Worm (Caenorhabditis elegans) whole organism, young adult: ENCODE results near the gene T01B7.5.
A peak's percentile ranks its signal among the peaks of the same experiment; 100 is the strongest.

ENCODE experiments used
- B0019.2 ChIP-seq: fragments of 200-800 bp; sonication (Bioruptor generic); conservative IDR thresholded peaks from 2 replicates; pipeline ENCODE4 v1.3.6; 2022; ENCODE audit warnings: missing genetic modification reagents, missing genetic modification characterization, missing compliant biosample characterization
- B0261.1 ChIP-seq: sonication (generic microtip); optimal IDR thresholded peaks from 2 replicates; lab custom pipeline; 2016; ENCODE audit warnings: mild to moderate bottlenecking, missing genetic modification characterization, moderate library complexity, missing compliant biosample characterization
- C06A6.2 ChIP-seq: fragments of 200-800 bp; sonication (Bioruptor generic); conservative IDR thresholded peaks from 2 replicates; pipeline ENCODE4 v1.3.6; 2022; ENCODE audit warnings: missing genetic modification characterization, missing compliant biosample characterization
- F33H1.4 ChIP-seq: fragments of 200-800 bp; sonication (Bioruptor generic); IDR thresholded peaks from 2 replicates; pipeline ENCODE4 v1.3.6; 2022; ENCODE audit warnings: missing genetic modification reagents, missing genetic modification characterization, missing compliant biosample characterization
- F37B4.10 ChIP-seq: fragments of 200-800 bp; sonication (Bioruptor generic); IDR thresholded peaks from 2 replicates; pipeline ENCODE4 v1.3.6; 2022; ENCODE audit warnings: missing genetic modification characterization, missing compliant biosample characterization
- F49E8.2 ChIP-seq: sonication (generic microtip); optimal IDR thresholded peaks from 3 replicates; lab custom pipeline; 2017; ENCODE audit warnings: missing genetic modification characterization, mild to moderate bottlenecking, missing compliant biosample characterization, antibody characterized with exemption, moderate library complexity; ENCODE audit not compliant: insufficient read depth
- F52B5.7 ChIP-seq: sonication (generic microtip); optimal IDR thresholded peaks from 2 replicates; lab custom pipeline; 2016; ENCODE audit warnings: mild to moderate bottlenecking, missing genetic modification characterization, missing compliant biosample characterization
- T26A5.8 ChIP-seq: sonication (generic microtip); optimal IDR thresholded peaks from 2 replicates; lab custom pipeline; 2016; ENCODE audit warnings: missing genetic modification characterization, missing compliant biosample characterization
- Y53G8AR.9 ChIP-seq: fragments of 200-800 bp; sonication (Bioruptor generic); conservative IDR thresholded peaks from 2 replicates; pipeline ENCODE4 v1.3.6; 2022; ENCODE audit warnings: missing genetic modification reagents, missing genetic modification characterization, missing compliant biosample characterization
- ZK185.1 ChIP-seq: sonication (generic microtip); optimal IDR thresholded peaks from 2 replicates; lab custom pipeline; 2016; ENCODE audit warnings: mild to moderate bottlenecking, missing genetic modification characterization, missing compliant biosample characterization; ENCODE audit not compliant: poor library complexity, severe bottlenecking
- ama-1 ChIP-seq, 3 experiments: fragments of 150-350 bp in 1 of 3; sonication (generic microtip) in 2 of 3; optimal IDR thresholded peaks; 2 replicates each; lab custom pipeline; 2014 to 2018; ENCODE audit warnings: missing biosample characterization in 2 of 3, missing genetic modification characterization in 2 of 3, missing genetic modification reagents in 2 of 3
- aptf-2 ChIP-seq: fragments of 200-800 bp; sonication (Bioruptor generic); conservative IDR thresholded peaks from 2 replicates; pipeline ENCODE4 v1.3.6; 2022; ENCODE audit warnings: missing genetic modification reagents, missing genetic modification characterization, missing compliant biosample characterization
- bed-1 ChIP-seq: fragments of 200-800 bp; sonication (Bioruptor generic); IDR thresholded peaks from 2 replicates; pipeline ENCODE4 v1.3.6; 2022; ENCODE audit warnings: missing genetic modification reagents, missing genetic modification characterization, missing compliant biosample characterization
- cebp-1 ChIP-seq, 2 experiments: fragments of 200-800 bp in 1 of 2; sonication (Bioruptor generic) in 1 of 2; sonication (generic microtip) in 1 of 2; IDR thresholded peaks in 1 of 2; optimal IDR thresholded peaks in 1 of 2; 2 replicates each; pipeline versions ENCODE4 v1.3.6 to Lab custom; 2017 to 2022; ENCODE audit warnings: missing compliant biosample characterization in 2 of 2, missing genetic modification characterization in 2 of 2, mild to moderate bottlenecking in 1 of 2, missing genetic modification reagents in 1 of 2, moderate library complexity in 1 of 2
- ceh-100 ChIP-seq: fragments of 200-800 bp; sonication (Bioruptor generic); IDR thresholded peaks from 2 replicates; pipeline ENCODE4 v1.3.6; 2022; ENCODE audit warnings: missing genetic modification reagents, missing genetic modification characterization, missing compliant biosample characterization
- ceh-58 ChIP-seq: fragments of 200-800 bp; sonication (Bioruptor generic); IDR thresholded peaks from 2 replicates; pipeline ENCODE4 v1.3.6; 2022; ENCODE audit warnings: missing genetic modification characterization, missing compliant biosample characterization
- ceh-79 ChIP-seq: sonication (generic microtip); optimal IDR thresholded peaks from 2 replicates; lab custom pipeline; 2017; ENCODE audit warnings: mild to moderate bottlenecking, missing genetic modification characterization, missing compliant biosample characterization
- dox-1 ChIP-seq: fragments of 200-800 bp; sonication (Bioruptor generic); IDR thresholded peaks from 2 replicates; pipeline ENCODE4 v1.3.6; 2022; ENCODE audit warnings: missing genetic modification reagents, missing genetic modification characterization, missing compliant biosample characterization
- dpl-1 ChIP-seq: fragments of 150-350 bp; optimal IDR thresholded peaks from 2 replicates; lab custom pipeline; 2014; ENCODE audit warnings: missing biosample characterization, missing genetic modification reagents, missing genetic modification characterization
- ekl-4 ChIP-seq: fragments of 200-800 bp; sonication (Bioruptor generic); IDR thresholded peaks from 2 replicates; pipeline ENCODE4 v1.3.6; 2022; ENCODE audit warnings: missing genetic modification reagents, missing genetic modification characterization, missing compliant biosample characterization
- gei-17 ChIP-seq: fragments of 200-800 bp; sonication (Bioruptor generic); optimal IDR thresholded peaks from 2 replicates; lab custom pipeline; 2018; ENCODE audit warnings: mild to moderate bottlenecking, missing genetic modification characterization, missing compliant biosample characterization
- hrde-1 ChIP-seq: sonication (generic microtip); optimal IDR thresholded peaks from 2 replicates; lab custom pipeline; 2016; ENCODE audit warnings: missing genetic modification characterization, mild to moderate bottlenecking, missing compliant biosample characterization, moderate library complexity, missing genotype, missing genetic modification reagents, borderline replicate concordance
- lag-1 ChIP-seq: fragments of 200-800 bp; sonication (Bioruptor generic); IDR thresholded peaks from 2 replicates; pipeline ENCODE4 v1.3.6; 2022; ENCODE audit warnings: missing genetic modification reagents, missing genetic modification characterization, missing compliant biosample characterization
- lin-26 ChIP-seq: fragments of 200-800 bp; sonication (Bioruptor generic); IDR thresholded peaks from 2 replicates; pipeline ENCODE4 v1.3.6; 2022; ENCODE audit warnings: missing genetic modification reagents, missing genetic modification characterization, missing compliant biosample characterization
- lin-35 ChIP-seq, 3 experiments: fragments of 150-350 bp in 2 of 3; sonication (generic microtip) in 1 of 3; optimal IDR thresholded peaks; 2 replicates each; lab custom pipeline; 2014 to 2018; ENCODE audit warnings: missing biosample characterization in 3 of 3, missing genetic modification characterization in 3 of 3, missing genetic modification reagents in 3 of 3
- lir-1 ChIP-seq: fragments of 200-800 bp; sonication (Bioruptor generic); conservative IDR thresholded peaks from 2 replicates; pipeline ENCODE4 v1.3.6; 2022; ENCODE audit warnings: missing genetic modification reagents, missing genetic modification characterization, missing compliant biosample characterization
- madf-6 ChIP-seq: fragments of 200-800 bp; sonication (Bioruptor generic); IDR thresholded peaks from 2 replicates; pipeline ENCODE4 v1.3.6; 2022; ENCODE audit warnings: missing genetic modification reagents, missing genetic modification characterization, missing compliant biosample characterization
- madf-8 ChIP-seq: fragments of 200-800 bp; sonication (Bioruptor generic); conservative IDR thresholded peaks from 2 replicates; pipeline ENCODE4 v1.3.6; 2022; ENCODE audit warnings: missing genetic modification reagents, missing genetic modification characterization, missing compliant biosample characterization
- mes-4 ChIP-seq: sonication (generic microtip); optimal IDR thresholded peaks from 2 replicates; lab custom pipeline; 2016; ENCODE audit warnings: missing genotype, missing genetic modification characterization, missing compliant biosample characterization
- mxl-1 ChIP-seq: sonication (generic microtip); optimal IDR thresholded peaks from 2 replicates; lab custom pipeline; 2016; ENCODE audit warnings: missing genetic modification characterization, missing compliant biosample characterization
- nfya-2 ChIP-seq: fragments of 200-800 bp; sonication (Bioruptor generic); IDR thresholded peaks from 2 replicates; pipeline ENCODE4 v1.3.6; 2022; ENCODE audit warnings: missing genetic modification reagents, missing genetic modification characterization, missing compliant biosample characterization
- nhr-120 ChIP-seq: fragments of 200-800 bp; sonication (Bioruptor generic); IDR thresholded peaks from 2 replicates; pipeline ENCODE4 v1.3.6; 2022; ENCODE audit warnings: missing genetic modification characterization, missing compliant biosample characterization
- nhr-27 ChIP-seq: fragments of 200-800 bp; sonication (Bioruptor generic); optimal IDR thresholded peaks from 2 replicates; lab custom pipeline; 2018; ENCODE audit warnings: mild to moderate bottlenecking, missing genetic modification characterization, moderate library complexity, missing compliant biosample characterization
- nhr-80 ChIP-seq: sonication (generic microtip); optimal IDR thresholded peaks from 2 replicates; lab custom pipeline; 2016; ENCODE audit warnings: missing genetic modification characterization, missing compliant biosample characterization
- rcor-1 ChIP-seq: fragments of 200-800 bp; sonication (Bioruptor generic); IDR thresholded peaks from 2 replicates; pipeline ENCODE4 v1.3.6; 2022; ENCODE audit warnings: missing genetic modification reagents, missing genetic modification characterization, missing compliant biosample characterization
- rec-8 ChIP-seq, 2 experiments: sonication (generic microtip); optimal IDR thresholded peaks; 2 replicates each; lab custom pipeline; 2016; ENCODE audit warnings: mild to moderate bottlenecking in 2 of 2, missing genetic modification characterization in 2 of 2, missing genetic modification reagents in 2 of 2, missing genotype in 2 of 2, missing biosample characterization in 1 of 2, missing compliant biosample characterization in 1 of 2, moderate library complexity in 1 of 2
- snpc-3.4 ChIP-seq: sonication (generic microtip); optimal IDR thresholded peaks from 2 replicates; lab custom pipeline; 2017; ENCODE audit warnings: missing genetic modification characterization, mild to moderate bottlenecking, missing compliant biosample characterization, antibody characterized with exemption, moderate library complexity, missing genotype, missing genetic modification reagents
- snpc-4 ChIP-seq, 5 experiments: fragments of 150-350 bp in 1 of 5; sonication (generic microtip) in 4 of 5; optimal IDR thresholded peaks; 2 replicates each; lab custom pipeline; 2014 to 2018; ENCODE audit warnings: missing genetic modification characterization in 5 of 5, missing biosample characterization in 3 of 5, antibody characterized with exemption in 2 of 5, mild to moderate bottlenecking in 2 of 5, missing compliant biosample characterization in 2 of 5, missing genotype in 2 of 5, moderate library complexity in 2 of 5, missing genetic modification reagents in 1 of 5
- tbx-9 ChIP-seq: sonication (generic microtip); optimal IDR thresholded peaks from 2 replicates; lab custom pipeline; 2016; ENCODE audit warnings: borderline replicate concordance, missing genetic modification characterization, inconsistent platforms, missing compliant biosample characterization
- tlf-1 ChIP-seq: fragments of 200-800 bp; sonication (Bioruptor generic); optimal IDR thresholded peaks from 2 replicates; lab custom pipeline; 2018; ENCODE audit warnings: mild to moderate bottlenecking, missing genetic modification characterization, missing compliant biosample characterization
- unc-130 ChIP-seq: sonication (generic microtip); optimal IDR thresholded peaks from 2 replicates; lab custom pipeline; 2016; ENCODE audit warnings: missing genetic modification reagents, missing genetic modification characterization, missing compliant biosample characterization
- zfh-2 ChIP-seq: fragments of 200-800 bp; sonication (Bioruptor generic); conservative IDR thresholded peaks from 2 replicates; pipeline ENCODE4 v1.3.6; 2022; ENCODE audit warnings: missing genetic modification reagents, missing genetic modification characterization, missing compliant biosample characterization
- ztf-28 ChIP-seq: fragments of 200-800 bp; sonication (Bioruptor generic); IDR thresholded peaks from 2 replicates; pipeline ENCODE4 v1.3.6; 2022; ENCODE audit warnings: missing genetic modification reagents, missing genetic modification characterization, missing compliant biosample characterization

Gene T01B7.5

DNA sequence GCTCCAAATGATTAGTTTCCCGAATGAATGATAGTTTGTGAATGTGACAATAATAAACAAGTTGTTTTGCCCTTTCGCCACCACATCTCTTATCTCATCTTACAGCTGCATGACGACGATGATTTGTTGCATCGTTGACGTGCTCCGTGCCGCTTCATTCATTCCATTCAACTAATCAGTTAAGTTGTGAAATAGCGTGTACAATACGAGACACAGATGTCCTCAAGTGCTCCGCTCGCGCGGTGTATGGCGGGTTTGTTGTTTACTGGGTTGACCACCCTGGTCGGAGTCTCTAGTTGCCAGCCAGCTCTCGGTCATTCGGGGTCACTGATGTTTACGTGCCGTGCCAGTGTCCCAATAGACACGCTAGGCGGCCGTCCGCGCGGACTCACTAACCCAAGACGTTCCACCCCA is 31.3 kb downstream of the T01B7.5 start:
- TF ChIP-seq snpc-3.4 (tag; lab: Kevin White, UChicago) = no peak
- TF ChIP-seq lin-26 (GFP tag; lab: Robert Waterston, UW) = no peak
- peak; percentile 73 for TF ChIP-seq zfh-2 (GFP tag; lab: Robert Waterston, UW)
- peak; percentile 10; the same call in 1 of the 2 replicates for TF ChIP-seq dox-1 (GFP tag; lab: Robert Waterston, UW)
- TF ChIP-seq bed-1 (GFP tag; lab: Robert Waterston, UW) = no peak
- TF ChIP-seq F52B5.7 (tag; lab: Kevin White, UChicago) = peak; percentile 4
- peak; percentile 50; the same call in 1 of the 2 replicates for TF ChIP-seq cebp-1 (GFP tag; IDR thresholded peaks at IDR 0.05; lab: Robert Waterston, UW)
- peak; percentile 27 for TF ChIP-seq cebp-1 (tag; optimal IDR thresholded peaks at IDR 0.05; lab: Kevin White, UChicago)
- no peak for TF ChIP-seq unc-130 (GFP tag; lab: Kevin White, UChicago)
- TF ChIP-seq ZK185.1 (tag; lab: Kevin White, UChicago) = peak; percentile 49
- no peak for TF ChIP-seq F49E8.2 (tag; lab: Kevin White, UChicago)
- peak; percentile 58 for TF ChIP-seq tbx-9 (tag; lab: Kevin White, UChicago)
- no peak for TF ChIP-seq ama-1 (optimal IDR thresholded peaks at IDR 0.05; lab: Kevin White, UChicago)
- peak in 1 of 2 experiments; percentile 22 for TF ChIP-seq ama-1 (GFP tag; optimal IDR thresholded peaks at IDR 0.05; lab: Kevin White, UChicago)
- 0 out of 2 replicates have a peak, but pooled peaks have one; percentile 25 for TF ChIP-seq ztf-28 (GFP tag; lab: Robert Waterston, UW)
- TF ChIP-seq, all 124 proteins: peak for 8

DNA sequence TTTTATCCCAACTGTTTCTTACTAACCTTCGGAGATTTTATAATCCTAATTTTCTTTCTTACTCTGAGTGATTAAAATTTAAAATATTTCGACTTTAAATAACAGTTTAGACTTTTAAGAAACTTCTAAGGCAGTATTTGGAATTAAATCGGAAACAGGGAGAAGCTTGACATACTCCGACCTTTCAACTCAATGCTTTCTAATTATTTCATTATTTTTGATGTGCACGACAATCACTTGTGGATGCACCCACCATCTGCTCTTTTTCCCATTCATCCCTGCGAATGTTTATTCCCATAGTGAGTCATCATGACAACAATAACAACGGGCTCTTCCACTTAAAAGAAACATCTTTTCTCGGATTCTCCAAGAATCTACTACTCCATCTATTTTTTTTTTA is 32.0 kb downstream of the T01B7.5 start:
- no peak for TF ChIP-seq lin-35 (GFP tag; optimal IDR thresholded peaks at IDR 0.05; lab: Kevin White, UChicago)
- no peak for TF ChIP-seq B0019.2 (GFP tag; lab: Robert Waterston, UW)
- TF ChIP-seq madf-6 (GFP tag; lab: Robert Waterston, UW) = no peak
- TF ChIP-seq cebp-1 (GFP tag; IDR thresholded peaks at IDR 0.05; lab: Robert Waterston, UW) = no peak
- TF ChIP-seq cebp-1 (tag; optimal IDR thresholded peaks at IDR 0.05; lab: Kevin White, UChicago) = no peak
- TF ChIP-seq ekl-4 (GFP tag; lab: Robert Waterston, UW) = no peak
- TF ChIP-seq ceh-79 (tag; lab: Kevin White, UChicago) = no peak
- TF ChIP-seq snpc-4 (GFP tag; optimal IDR thresholded peaks at IDR 0.05; lab: Kevin White, UChicago) = no peak
- no peak for TF ChIP-seq snpc-4 (tag; optimal IDR thresholded peaks at IDR 0.05; lab: Kevin White, UChicago)
- no peak for TF ChIP-seq nhr-27 (tag; lab: Kevin White, UChicago)
- TF ChIP-seq F37B4.10 = no peak
- TF ChIP-seq ceh-100 = no peak
- TF ChIP-seq rcor-1 (GFP tag; lab: Robert Waterston, UW) = no peak
- no peak for TF ChIP-seq nhr-80 (tag; lab: Kevin White, UChicago)
- no peak for TF ChIP-seq Y53G8AR.9
- no peak for TF ChIP-seq F33H1.4 (GFP tag; lab: Robert Waterston, UW)
- TF ChIP-seq ceh-58 (GFP tag; lab: Robert Waterston, UW) = no peak
- TF ChIP-seq nfya-2 = no peak
- TF ChIP-seq rec-8 (tag; optimal IDR thresholded peaks at IDR 0.05; lab: Kevin White, UChicago) = no peak
- no peak for TF ChIP-seq hrde-1 (tag; lab: Kevin White, UChicago)
- TF ChIP-seq gei-17 (GFP tag; lab: Kevin White, UChicago) = no peak

DNA sequence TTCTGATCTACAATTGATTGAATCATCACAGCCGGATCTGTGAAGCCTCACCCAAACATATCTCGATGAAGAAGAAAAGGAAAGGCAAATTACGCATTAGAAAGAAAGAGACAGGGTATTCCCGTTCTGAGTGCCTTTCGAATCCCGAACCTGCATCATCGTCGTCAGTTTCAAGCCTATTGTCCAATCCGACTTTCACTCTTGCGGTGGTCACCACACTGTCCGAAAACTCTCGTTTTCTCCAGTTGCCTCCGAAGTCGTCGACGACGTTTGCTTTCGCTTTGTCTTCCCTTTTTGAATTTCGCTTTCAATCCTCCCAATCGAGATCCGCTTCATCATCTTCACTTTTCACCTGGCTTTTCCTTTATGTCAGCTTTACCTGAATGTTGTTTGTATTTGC is 32.5 kb downstream of the T01B7.5 start:
- TF ChIP-seq mxl-1 (tag; lab: Kevin White, UChicago) = no peak
- TF ChIP-seq tbx-9 (tag; lab: Kevin White, UChicago) = no peak
- TF ChIP-seq nhr-120 (GFP tag; lab: Robert Waterston, UW) = no peak
- no peak for TF ChIP-seq mes-4 (tag; lab: Kevin White, UChicago)
- TF ChIP-seq C06A6.2 (GFP tag; lab: Robert Waterston, UW) = no peak
- TF ChIP-seq dox-1 (GFP tag; lab: Robert Waterston, UW) = no peak
- TF ChIP-seq T26A5.8 (tag; lab: Kevin White, UChicago) = no peak
- no peak for TF ChIP-seq aptf-2 (GFP tag; lab: Robert Waterston, UW)
- no peak for TF ChIP-seq nhr-27 (tag; lab: Kevin White, UChicago)
- TF ChIP-seq dpl-1 (GFP tag; lab: Kevin White, UChicago) = no peak
- TF ChIP-seq zfh-2 (GFP tag; lab: Robert Waterston, UW) = no peak
- no peak for TF ChIP-seq F33H1.4 (GFP tag; lab: Robert Waterston, UW)
- no peak for TF ChIP-seq madf-8 (GFP tag; lab: Robert Waterston, UW)
- TF ChIP-seq lir-1 = no peak
- TF ChIP-seq tlf-1 (GFP tag; lab: Kevin White, UChicago) = no peak
- no peak for TF ChIP-seq ztf-28 (GFP tag; lab: Robert Waterston, UW)
- no peak for TF ChIP-seq F49E8.2 (tag; lab: Kevin White, UChicago)
- no peak for TF ChIP-seq B0261.1 (tag; lab: Kevin White, UChicago)
- TF ChIP-seq lag-1 (GFP tag; lab: Robert Waterston, UW) = no peak
